Fruit fly (Drosophila melanogaster) whole organism, wandering third instar larva: ENCODE measurements around the gene asf1.

Source experiments
- CG9705 ChIP-seq: fragments of 200-800 bp; sonication (Bioruptor generic); optimal IDR thresholded peaks from 2 replicates; lab custom pipeline; 2018; ENCODE audit warnings: missing biosample characterization, mild to moderate bottlenecking, missing genetic modification characterization
- Dif ChIP-seq: fragments of 200-275, 200-300 bp; sonication (Bioruptor generic); optimal IDR thresholded peaks from 2 replicates; lab custom pipeline; 2018; ENCODE audit warnings: missing biosample characterization, missing genetic modification characterization; ENCODE audit not compliant: partially characterized antibody
- GATAd ChIP-seq: sonication (Bioruptor generic); optimal IDR thresholded peaks from 2 replicates; lab custom pipeline; 2016; ENCODE audit warnings: missing biosample characterization, missing genetic modification characterization
- HLH106 ChIP-seq: fragments of 200-800 bp; optimal IDR thresholded peaks from 3 replicates; lab custom pipeline; 2019; ENCODE audit warnings: missing biosample characterization, mild to moderate bottlenecking, missing genetic modification characterization, moderate library complexity
- Hr83 ChIP-seq: fragments of 200-300 bp; sonication (Bioruptor generic); optimal IDR thresholded peaks from 2 replicates; lab custom pipeline; 2016; ENCODE audit warnings: missing biosample characterization, mild to moderate bottlenecking, missing genetic modification characterization, moderate library complexity; ENCODE audit not compliant: poor library complexity, severe bottlenecking
- Mio ChIP-seq: sonication (Bioruptor generic); optimal IDR thresholded peaks from 2 replicates; lab custom pipeline; 2016; ENCODE audit warnings: missing biosample characterization, missing genetic modification characterization
- Rel ChIP-seq, 2 experiments: fragments of 200-800 bp; sonication (Bioruptor generic) in 1 of 2; optimal IDR thresholded peaks; 2 replicates in 1 of 2; 3 replicates in 1 of 2; lab custom pipeline; 2016 to 2019; ENCODE audit warnings: mild to moderate bottlenecking in 2 of 2, missing biosample characterization in 2 of 2, missing genetic modification characterization in 2 of 2, moderate library complexity in 1 of 2
- Vsx2 ChIP-seq: fragments of 200-300, 225-300 bp; sonication (Bioruptor generic); optimal IDR thresholded peaks from 2 replicates; lab custom pipeline; 2018; ENCODE audit warnings: missing biosample characterization, missing genetic modification characterization; ENCODE audit not compliant: partially characterized antibody
- brk ChIP-seq: fragments of 200-800 bp; sonication (Bioruptor generic); optimal IDR thresholded peaks from 2 replicates; lab custom pipeline; 2016; ENCODE audit warnings: missing biosample characterization, mild to moderate bottlenecking, missing genetic modification characterization
- pan ChIP-seq: fragments of >200 bp; optimal IDR thresholded peaks from 2 replicates; lab custom pipeline; 2017
- psq ChIP-seq: fragments of 200-800 bp; sonication (Bioruptor generic); optimal IDR thresholded peaks from 3 replicates; lab custom pipeline; 2017; ENCODE audit warnings: missing biosample characterization, mild to moderate bottlenecking, missing genetic modification characterization, moderate library complexity
- woc ChIP-seq: sonication (Bioruptor generic); optimal IDR thresholded peaks from 2 replicates; lab custom pipeline; 2016; ENCODE audit warnings: missing biosample characterization, mild to moderate bottlenecking, missing genetic modification characterization

asf1 gene

dm6 chr3L:19663605-19664230 lies 45.0 kb downstream of the asf1 start, which contains the start of gene tey:
TSS of gene tey (minus strand) at chr3L:19664104.
- peak; percentile 29 for TF ChIP-seq Vsx2 (GFP tag; lab: Kevin White, UChicago)
- no peak for TF ChIP-seq Hr83 (GFP tag; lab: Kevin White, UChicago)
- TF ChIP-seq Dif = peak; percentile 62

dm6 chr3L:19665059-19665626 lies 46.4 kb downstream of the asf1 start:
- TF ChIP-seq Vsx2 (GFP tag; lab: Kevin White, UChicago) (no peak), brk (GFP tag; lab: Kevin White, UChicago) (no peak), pan (lab: Kevin White, UChicago) (no peak), woc (GFP tag; lab: Kevin White, UChicago) (no peak), CG9705 (GFP tag; lab: Kevin White, UChicago) (no peak), HLH106 (tag; lab: Kevin White, UChicago) (no peak), Mio (GFP tag; lab: Kevin White, UChicago) (no peak), Rel (GFP tag; optimal IDR thresholded peaks at IDR 0.05; lab: Kevin White, UChicago) (no peak), Rel (tag; optimal IDR thresholded peaks at IDR 0.05; lab: Kevin White, UChicago) (no peak), GATAd (no peak), psq (GFP tag; lab: Kevin White, UChicago) (no peak)
